Worm (Caenorhabditis elegans) whole organism, L2 larva: ENCODE results near the gene dmsr-3.

Experiments
- ceh-82 ChIP-seq: fragments of 150-350 bp; optimal IDR thresholded peaks from 2 replicates; lab custom pipeline; 2014; ENCODE audit warnings: missing biosample characterization, missing genetic modification characterization
- crh-2 ChIP-seq: sonication (generic microtip); optimal IDR thresholded peaks from 2 replicates; lab custom pipeline; 2017; ENCODE audit warnings: missing biosample characterization, missing genetic modification characterization
- fos-1 ChIP-seq: fragments of 150-350 bp; optimal IDR thresholded peaks from 2 replicates; lab custom pipeline; 2014; ENCODE audit warnings: missing biosample characterization, missing genetic modification characterization
- lin-13 ChIP-seq: fragments of 150-350 bp; optimal IDR thresholded peaks from 2 replicates; lab custom pipeline; 2014; ENCODE audit warnings: missing biosample characterization, missing genetic modification reagents, missing genetic modification characterization
- peb-1 ChIP-seq: fragments of 150-350 bp; optimal IDR thresholded peaks from 2 replicates; lab custom pipeline; 2014; ENCODE audit warnings: missing biosample characterization, missing genetic modification characterization
- sem-4 ChIP-seq: fragments of 150-350 bp; optimal IDR thresholded peaks from 2 replicates; lab custom pipeline; 2014; ENCODE audit warnings: missing biosample characterization, missing genetic modification reagents, missing genetic modification characterization

- TF ChIP-seq crh-2 (tag; lab: Kevin White, UChicago) (no peak), fos-1 (tag; lab: Kevin White, UChicago) (no peak), sem-4 (tag; lab: Kevin White, UChicago) (no peak), lin-13 (no peak), ceh-82 (tag; lab: Kevin White, UChicago) (no peak), peb-1 (tag; lab: Kevin White, UChicago) (no peak)
Measured at ce11 chrII:13389461-13389860, 33.5 kb upstream of the dmsr-3 start, which contains the start of gene Y48C3A.14.
